Worm (Caenorhabditis elegans): ENCODE results near the gene apy-1.

Gene apy-1

ce11 chrX:7573172-7573571 lies 3.6 kb upstream of the apy-1 start:
- TF ChIP-seq elt-3 (tag; optimal IDR thresholded peaks at IDR 0.05) (no peak), fos-1 (tag; optimal IDR thresholded peaks at IDR 0.05) (no peak), fkh-2 (tag; optimal IDR thresholded peaks at IDR 0.05) (no peak), ceh-16 (tag; optimal IDR thresholded peaks at IDR 0.05) (no peak), jun-1 (tag; optimal IDR thresholded peaks at IDR 0.05) (no peak), unc-62 (GFP tag; optimal IDR thresholded peaks at IDR 0.05) (no peak), unc-39 (tag; optimal IDR thresholded peaks at IDR 0.05) (no peak), fkh-10 (GFP tag; optimal IDR thresholded peaks at IDR 0.05) (no peak), ztf-4 (tag; optimal IDR thresholded peaks at IDR 0.05) (no peak), nhr-76 (tag; optimal IDR thresholded peaks at IDR 0.05) (no peak), ztf-11 (tag; optimal IDR thresholded peaks at IDR 0.05) (no peak), nhr-67 (tag; optimal IDR thresholded peaks at IDR 0.05) (no peak), pqm-1 (tag; optimal IDR thresholded peaks at IDR 0.05) (no peak), pha-4 (tag; optimal IDR thresholded peaks at IDR 0.05) (no peak), eor-1 (tag; optimal IDR thresholded peaks at IDR 0.05) (no peak)

ce11 chrX:7572057-7572456 lies 2.5 kb upstream of the apy-1 start, which contains the start of gene pcyt-1:
Gene pcyt-1 (plus strand): TSS chrX:7572357.
- TF ChIP-seq nhr-11 (tag; optimal IDR thresholded peaks at IDR 0.05) (no peak), snpc-4 (tag; optimal IDR thresholded peaks at IDR 0.05) (no peak), nhr-76 (tag; optimal IDR thresholded peaks at IDR 0.05) (no peak), fos-1 (tag; optimal IDR thresholded peaks at IDR 0.05) (no peak), aly-2 (tag; optimal IDR thresholded peaks at IDR 0.05) (no peak), ceh-82 (tag; optimal IDR thresholded peaks at IDR 0.05) (no peak), ceh-16 (tag; optimal IDR thresholded peaks at IDR 0.05) (no peak), lin-39 (tag; optimal IDR thresholded peaks at IDR 0.05) (no peak), nfya-1 (tag; optimal IDR thresholded peaks at IDR 0.05; ENCODE audit: insufficient read depth) (no peak), lin-15B (tag; optimal IDR thresholded peaks at IDR 0.05) (no peak), lsy-12 (tag; optimal IDR thresholded peaks at IDR 0.05) (no peak), unc-62 (GFP tag; optimal IDR thresholded peaks at IDR 0.05) (no peak), pqm-1 (tag; optimal IDR thresholded peaks at IDR 0.05) (no peak), egl-5 (tag; optimal IDR thresholded peaks at IDR 0.05) (no peak), zag-1 (tag; optimal IDR thresholded peaks at IDR 0.05) (no peak), daf-12 (tag; optimal IDR thresholded peaks at IDR 0.05) (no peak)

ce11 chrX:7568684-7569289 lies 735 bp downstream of the apy-1 start:
- TF ChIP-seq nhr-67 (tag; optimal IDR thresholded peaks at IDR 0.05) (no peak), nhr-43 (tag; optimal IDR thresholded peaks at IDR 0.05; ENCODE audit: poor library complexity, severe bottlenecking) (peak; percentile 30), R02D3.7 (tag; optimal IDR thresholded peaks at IDR 0.05) (no peak), lin-39 (tag; optimal IDR thresholded peaks at IDR 0.05) (no peak), nhr-76 (tag; optimal IDR thresholded peaks at IDR 0.05) (no peak), fos-1 (tag; optimal IDR thresholded peaks at IDR 0.05) (no peak), fkh-2 (tag; optimal IDR thresholded peaks at IDR 0.05) (no peak), tbx-2 (tag; optimal IDR thresholded peaks at IDR 0.05) (no peak), nhr-25 (tag; optimal IDR thresholded peaks at IDR 0.05) (peak; percentile 23), ceh-9 (tag; optimal IDR thresholded peaks at IDR 0.05) (no peak)

ce11 chrX:7565005-7565404 lies 4.5 kb downstream of the apy-1 start, which contains the start of gene vps-52:
Gene vps-52 (plus strand): TSS chrX:7565323.
- TF ChIP-seq egl-5 (tag; optimal IDR thresholded peaks at IDR 0.05): peak; percentile 43
- TF ChIP-seq lin-39 (tag; optimal IDR thresholded peaks at IDR 0.05): peak; percentile 65
- TF ChIP-seq pha-4 (tag; optimal IDR thresholded peaks at IDR 0.05): peak; percentile 29
- TF ChIP-seq snpc-4 (tag; optimal IDR thresholded peaks at IDR 0.05): no peak
- TF ChIP-seq nfya-1 (tag; optimal IDR thresholded peaks at IDR 0.05; ENCODE audit: insufficient read depth): peak; percentile 36
- TF ChIP-seq ZK546.5 (tag; optimal IDR thresholded peaks at IDR 0.05): no peak

ce11 chrX:7563425-7563824 lies 6.1 kb downstream of the apy-1 start:
- TF ChIP-seq nhr-43 (tag; optimal IDR thresholded peaks at IDR 0.05; ENCODE audit: poor library complexity, severe bottlenecking): no peak
- no peak for TF ChIP-seq nfya-1 (tag; optimal IDR thresholded peaks at IDR 0.05; ENCODE audit: insufficient read depth)
- TF ChIP-seq jun-1 (tag; optimal IDR thresholded peaks at IDR 0.05): no peak
- no peak for TF ChIP-seq lin-39 (tag; optimal IDR thresholded peaks at IDR 0.05)
- no peak for TF ChIP-seq ceh-9 (tag; optimal IDR thresholded peaks at IDR 0.05)
- no peak for TF ChIP-seq daf-12 (tag; optimal IDR thresholded peaks at IDR 0.05)
- no peak for TF ChIP-seq R02D3.7 (tag; optimal IDR thresholded peaks at IDR 0.05)
- TF ChIP-seq nhr-25 (tag; optimal IDR thresholded peaks at IDR 0.05): no peak
- TF ChIP-seq sea-2 (GFP tag; optimal IDR thresholded peaks at IDR 0.05): no peak
- TF ChIP-seq pha-4 (tag; optimal IDR thresholded peaks at IDR 0.05): no peak
- TF ChIP-seq ztf-4 (tag; optimal IDR thresholded peaks at IDR 0.05): no peak
- TF ChIP-seq fos-1 (tag; optimal IDR thresholded peaks at IDR 0.05): no peak
- no peak for TF ChIP-seq nhr-28 (tag; optimal IDR thresholded peaks at IDR 0.05)
- TF ChIP-seq elt-3 (tag; optimal IDR thresholded peaks at IDR 0.05): no peak
- no peak for TF ChIP-seq snpc-4 (tag; optimal IDR thresholded peaks at IDR 0.05)
- TF ChIP-seq elt-1 (tag; optimal IDR thresholded peaks at IDR 0.05): no peak
- no peak for TF ChIP-seq mdl-1 (tag; optimal IDR thresholded peaks at IDR 0.05)
- TF ChIP-seq fkh-10 (GFP tag; optimal IDR thresholded peaks at IDR 0.05): no peak

Data from whole organism, L3 larva.